Fruit fly (Drosophila melanogaster) whole organism, embryonic: ENCODE measurements around the gene CG32428.
A peak's percentile ranks its signal among the peaks of the same experiment; 100 is the strongest.

Experiments
- Abd-B ChIP-seq: fragments of 200-800 bp; sonication (Bioruptor generic); optimal IDR thresholded peaks from 2 replicates; lab custom pipeline; 2018; ENCODE audit warnings: missing biosample characterization, mild to moderate bottlenecking, missing genetic modification characterization, moderate library complexity
- Blimp-1 ChIP-seq: fragments of 200-800 bp; sonication (Bioruptor generic); optimal IDR thresholded peaks from 3 replicates; lab custom pipeline; 2018; ENCODE audit warnings: missing biosample characterization, missing genetic modification characterization, mild to moderate bottlenecking, moderate library complexity, missing genetic modification reagents
- CG10267 ChIP-seq: fragments of 200-800 bp; sonication (Bioruptor generic); optimal IDR thresholded peaks from 2 replicates; lab custom pipeline; 2018; ENCODE audit warnings: missing biosample characterization, mild to moderate bottlenecking, missing genetic modification characterization, moderate library complexity
- CG10321 ChIP-seq: fragments of 200-800 bp; sonication (Bioruptor generic); IDR thresholded peaks from 2 replicates; pipeline ENCODE4 v1.3.6; 2022; ENCODE audit warnings: missing biosample characterization, missing genetic modification characterization
- CG11723 ChIP-seq: fragments of 200-800 bp; sonication (Bioruptor generic); optimal IDR thresholded peaks from 2 replicates; lab custom pipeline; 2017; ENCODE audit warnings: missing biosample characterization, mild to moderate bottlenecking, missing genetic modification characterization
- CG13296 ChIP-seq: fragments of 200-800 bp; sonication (Bioruptor generic); optimal IDR thresholded peaks from 3 replicates; lab custom pipeline; 2018; ENCODE audit warnings: missing biosample characterization, mild to moderate bottlenecking, missing genetic modification characterization
- CG13775 ChIP-seq: fragments of 200-800 bp; sonication (Bioruptor generic); optimal IDR thresholded peaks from 3 replicates; lab custom pipeline; 2017; ENCODE audit warnings: missing biosample characterization, mild to moderate bottlenecking, missing genetic modification characterization
- CG13894 ChIP-seq: fragments of 200-800 bp; sonication (Bioruptor generic); optimal IDR thresholded peaks from 3 replicates; lab custom pipeline; 2018; ENCODE audit warnings: missing biosample characterization, mild to moderate bottlenecking, missing genetic modification characterization, moderate library complexity
- CG14710 ChIP-seq: fragments of 200-800 bp; sonication (Bioruptor generic); optimal IDR thresholded peaks from 3 replicates; lab custom pipeline; 2019; ENCODE audit warnings: missing biosample characterization, mild to moderate bottlenecking, missing genetic modification characterization, moderate library complexity
- CG1602 ChIP-seq: fragments of 200-800 bp; sonication (Bioruptor generic); optimal IDR thresholded peaks from 3 replicates; lab custom pipeline; 2016; ENCODE audit warnings: missing biosample characterization, missing genetic modification characterization
- CG17328 ChIP-seq: fragments of 200-800 bp; sonication (Bioruptor generic); IDR thresholded peaks from 2 replicates; pipeline ENCODE4 v1.3.6; 2022; ENCODE audit warnings: missing biosample characterization, missing genetic modification characterization
- CG18764 ChIP-seq: fragments of 200-800 bp; sonication (Bioruptor generic); optimal IDR thresholded peaks from 3 replicates; lab custom pipeline; 2016; ENCODE audit warnings: missing biosample characterization, missing genetic modification characterization
- CG30403 ChIP-seq: fragments of 200-800 bp; sonication (Bioruptor generic); optimal IDR thresholded peaks from 3 replicates; lab custom pipeline; 2016; ENCODE audit warnings: missing biosample characterization, missing genetic modification characterization
- CG3163 ChIP-seq: fragments of 200-800 bp; sonication (Bioruptor generic); optimal IDR thresholded peaks from 3 replicates; lab custom pipeline; 2016; ENCODE audit warnings: missing biosample characterization, missing genetic modification characterization
- CG42726 ChIP-seq: fragments of 200-800 bp; sonication (Bioruptor generic); IDR thresholded peaks from 2 replicates; pipeline ENCODE4 v1.3.6; 2022; ENCODE audit warnings: missing biosample characterization, missing genetic modification characterization; ENCODE audit not compliant: partially characterized antibody
- CG4707 ChIP-seq: fragments of 200-800 bp; sonication (Bioruptor generic); optimal IDR thresholded peaks from 2 replicates; lab custom pipeline; 2018; ENCODE audit warnings: missing biosample characterization, mild to moderate bottlenecking, missing genetic modification characterization, moderate library complexity
- CG7987 ChIP-seq: fragments of 200-800 bp; sonication (Bioruptor generic); optimal IDR thresholded peaks from 2 replicates; lab custom pipeline; 2018; ENCODE audit warnings: missing biosample characterization, mild to moderate bottlenecking, missing genetic modification characterization, moderate library complexity
- Chrac-16 ChIP-seq: fragments of 200-800 bp; sonication (Bioruptor generic); optimal IDR thresholded peaks from 3 replicates; lab custom pipeline; 2016; ENCODE audit warnings: missing biosample characterization, missing genetic modification characterization
- CoRest ChIP-seq: fragments of 200-800 bp; sonication (Bioruptor generic); optimal IDR thresholded peaks from 3 replicates; lab custom pipeline; 2018; ENCODE audit warnings: missing biosample characterization, mild to moderate bottlenecking, missing genetic modification characterization, moderate library complexity
- Dll ChIP-seq: fragments of 200-800 bp; sonication (Bioruptor generic); IDR thresholded peaks from 4 replicates; pipeline ENCODE4 v1.3.6; 2022; ENCODE audit warnings: missing biosample characterization, missing genetic modification characterization; ENCODE audit not compliant: partially characterized antibody
- Doc2 ChIP-seq: fragments of 200-800 bp; sonication (Bioruptor generic); IDR thresholded peaks from 2 replicates; pipeline ENCODE4 v1.3.6; 2022; ENCODE audit warnings: missing biosample characterization, missing genetic modification characterization
- Drgx ChIP-seq: fragments of 200-800 bp; sonication (Bioruptor generic); IDR thresholded peaks from 2 replicates; pipeline ENCODE4 v1.3.6; 2022; ENCODE audit warnings: missing biosample characterization, missing genetic modification characterization
- E2f1 ChIP-seq: fragments of 200-800 bp; sonication (Bioruptor generic); IDR thresholded peaks from 2 replicates; pipeline ENCODE4 v1.3.6; 2022; ENCODE audit warnings: missing biosample characterization, missing genetic modification characterization
- Hmr ChIP-seq: fragments of 200-800 bp; sonication (Bioruptor generic); optimal IDR thresholded peaks from 3 replicates; lab custom pipeline; 2017; ENCODE audit warnings: mild to moderate bottlenecking, missing biosample characterization, missing genetic modification reagents, missing genetic modification characterization
- Jarid2 ChIP-seq: fragments of 200-800 bp; sonication (Bioruptor generic); optimal IDR thresholded peaks from 3 replicates; lab custom pipeline; 2017; ENCODE audit warnings: mild to moderate bottlenecking, missing biosample characterization, missing genetic modification reagents, missing genetic modification characterization
- Kr ChIP-seq: fragments of 200-800 bp; sonication (Bioruptor generic); optimal IDR thresholded peaks from 2 replicates; lab custom pipeline; 2017; ENCODE audit warnings: missing biosample characterization, mild to moderate bottlenecking, missing genetic modification characterization
- Lhr ChIP-seq: fragments of 200-800 bp; sonication (Bioruptor generic); optimal IDR thresholded peaks from 3 replicates; lab custom pipeline; 2017; ENCODE audit warnings: mild to moderate bottlenecking, missing biosample characterization, missing genetic modification reagents, missing genetic modification characterization
- Nf-YB ChIP-seq: fragments of 200-800 bp; sonication (Bioruptor generic); optimal IDR thresholded peaks from 3 replicates; lab custom pipeline; 2019; ENCODE audit warnings: missing biosample characterization, mild to moderate bottlenecking, missing genetic modification characterization, moderate library complexity
- Rfx ChIP-seq: fragments of 200-800 bp; sonication (Bioruptor generic); IDR thresholded peaks from 2 replicates; pipeline ENCODE4 v1.3.6; 2022; ENCODE audit warnings: missing biosample characterization, missing genetic modification characterization
- Xbp1 ChIP-seq: fragments of 200-800 bp; sonication (Bioruptor generic); optimal IDR thresholded peaks from 3 replicates; lab custom pipeline; 2016; ENCODE audit warnings: missing biosample characterization, mild to moderate bottlenecking, missing genetic modification characterization
- YL-1 ChIP-seq: fragments of 200-800 bp; sonication (Bioruptor generic); optimal IDR thresholded peaks from 3 replicates; lab custom pipeline; 2017; ENCODE audit warnings: missing biosample characterization, mild to moderate bottlenecking, missing genetic modification characterization
- amos ChIP-seq: fragments of 200-800 bp; sonication (Bioruptor generic); IDR thresholded peaks from 2 replicates; pipeline ENCODE4 v1.3.6; 2022; ENCODE audit warnings: missing biosample characterization, missing genetic modification characterization; ENCODE audit not compliant: partially characterized antibody
- bab2 ChIP-seq: fragments of 200-800 bp; sonication (Bioruptor generic); optimal IDR thresholded peaks from 2 replicates; lab custom pipeline; 2016; ENCODE audit warnings: missing biosample characterization, missing genetic modification characterization
- bbx ChIP-seq: fragments of 200-800 bp; sonication (Bioruptor generic); IDR thresholded peaks from 2 replicates; pipeline ENCODE4 v1.3.6; 2022; ENCODE audit warnings: missing biosample characterization, missing genetic modification characterization; ENCODE audit not compliant: partially characterized antibody
- ci ChIP-seq: fragments of 200-800 bp; sonication (Bioruptor generic); IDR thresholded peaks from 3 replicates; pipeline ENCODE4 v1.3.6; 2022; ENCODE audit warnings: missing biosample characterization, missing genetic modification characterization
- crc ChIP-seq: fragments of 200-800 bp; sonication (Bioruptor generic); optimal IDR thresholded peaks from 2 replicates; lab custom pipeline; 2016; ENCODE audit warnings: missing biosample characterization, missing genetic modification characterization
- croc ChIP-seq: fragments of 200-800 bp; sonication (Bioruptor generic); conservative IDR thresholded peaks from 3 replicates; pipeline ENCODE4 v1.3.6; 2022; ENCODE audit warnings: missing biosample characterization, missing genetic modification characterization
- disco-r ChIP-seq: fragments of 200-800 bp; sonication (Bioruptor generic); optimal IDR thresholded peaks from 2 replicates; lab custom pipeline; 2016; ENCODE audit warnings: missing biosample characterization, missing genetic modification characterization
- dpn ChIP-seq, 2 experiments: fragments of 200-800 bp; sonication (Bioruptor generic); optimal IDR thresholded peaks; 3 replicates each; lab custom pipeline; 2016; ENCODE audit warnings: missing biosample characterization in 2 of 2, missing genetic modification characterization in 2 of 2
- insv ChIP-seq, 2 experiments: fragments of 200-800 bp; sonication (Bioruptor generic); optimal IDR thresholded peaks; 3 replicates each; lab custom pipeline; 2016 to 2018; ENCODE audit warnings: missing biosample characterization in 2 of 2, missing genetic modification characterization in 2 of 2
- lab ChIP-seq: fragments of 200-800 bp; sonication (Bioruptor generic); optimal IDR thresholded peaks from 3 replicates; lab custom pipeline; 2017; ENCODE audit warnings: missing biosample characterization, missing genetic modification characterization, mild to moderate bottlenecking, moderate library complexity, missing genetic modification reagents
- nerfin-2 ChIP-seq: fragments of 200-800 bp; sonication (Bioruptor generic); IDR thresholded peaks from 2 replicates; pipeline ENCODE4 v1.3.6; 2022; ENCODE audit warnings: missing biosample characterization, missing genetic modification characterization; ENCODE audit not compliant: partially characterized antibody
- peb ChIP-seq: fragments of 200-800 bp; sonication (Bioruptor generic); IDR thresholded peaks from 2 replicates; pipeline ENCODE4 v1.3.6; 2022; ENCODE audit warnings: missing biosample characterization, missing genetic modification characterization
- pnt ChIP-seq: fragments of 200-800 bp; sonication (Bioruptor generic); optimal IDR thresholded peaks from 3 replicates; lab custom pipeline; 2016; ENCODE audit warnings: missing biosample characterization, missing genetic modification characterization
- pros ChIP-seq: fragments of 200-800 bp; sonication (Bioruptor generic); optimal IDR thresholded peaks from 3 replicates; lab custom pipeline; 2019; ENCODE audit warnings: missing biosample characterization, mild to moderate bottlenecking, missing genetic modification characterization, moderate library complexity
- psq ChIP-seq: fragments of 200-800 bp; sonication (Bioruptor generic); optimal IDR thresholded peaks from 2 replicates; lab custom pipeline; 2017; ENCODE audit warnings: missing biosample characterization, missing genetic modification characterization
- unpg ChIP-seq: fragments of 200-800 bp; sonication (Bioruptor generic); optimal IDR thresholded peaks from 3 replicates; lab custom pipeline; 2018; ENCODE audit warnings: missing biosample characterization, mild to moderate bottlenecking, missing genetic modification characterization, moderate library complexity
- wdn ChIP-seq: fragments of 200-800 bp; sonication (Bioruptor generic); IDR thresholded peaks from 2 replicates; pipeline ENCODE4 v1.3.6; 2022; ENCODE audit warnings: missing biosample characterization, missing genetic modification characterization

The CG32428 gene

dm6 chr3L:20516519-20517178 is 43.1 kb upstream of the CG32428 start (continued):
- TF ChIP-seq CG10267 = peak; percentile 56
- no peak for TF ChIP-seq peb (GFP tag; lab: Robert Waterston, UW)
- no peak for TF ChIP-seq crc
- TF ChIP-seq Lhr (GFP tag; lab: Kevin White, UChicago) = no peak
- no peak for TF ChIP-seq Drgx (GFP tag; lab: Robert Waterston, UW)
- TF ChIP-seq Doc2 (GFP tag; lab: Robert Waterston, UW) = no peak
- TF ChIP-seq disco-r (GFP tag; lab: Kevin White, UChicago) = no peak
- peak; percentile 40 for TF ChIP-seq CG1602 (GFP tag; lab: Kevin White, UChicago)
- TF ChIP-seq ci (GFP tag; lab: Robert Waterston, UW) = peak; percentile 73; the same call in 2 of the 3 replicates
- no peak for TF ChIP-seq CG4707 (GFP tag; lab: Kevin White, UChicago)
- no peak for TF ChIP-seq wdn (GFP tag; lab: Robert Waterston, UW)
- TF ChIP-seq CG14710 (tag; lab: Kevin White, UChicago) = peak; percentile 41
- TF ChIP-seq bab2 = no peak
- TF ChIP-seq CoRest (tag; lab: Kevin White, UChicago) = peak; percentile 52
- TF ChIP-seq amos (GFP tag; lab: Robert Waterston, UW) = peak; percentile 31; the same call in 1 of the 2 replicates
- peak in 1 of 2 experiments; percentile 12 for TF ChIP-seq dpn (GFP tag; optimal IDR thresholded peaks at IDR 0.05; lab: Kevin White, UChicago)
- TF ChIP-seq Chrac-16 (GFP tag; lab: Kevin White, UChicago) = peak; percentile 48
- 0 out of 2 replicates have a peak, but pooled peaks have one; percentile 22 for TF ChIP-seq CG42726 (GFP tag; lab: Robert Waterston, UW)
- TF ChIP-seq CG10321 (GFP tag; lab: Robert Waterston, UW) = 0 out of 2 replicates have a peak, but pooled peaks have one; percentile 10
- peak; percentile 38 for TF ChIP-seq Xbp1 (GFP tag; lab: Kevin White, UChicago)
- peak; percentile 27; the same call in 1 of the 2 replicates for TF ChIP-seq Rfx (GFP tag; lab: Robert Waterston, UW)
- TF ChIP-seq nerfin-2 (GFP tag; lab: Robert Waterston, UW) = no peak
- no peak for TF ChIP-seq CG11723 (GFP tag; lab: Kevin White, UChicago)
- peak; percentile 48 for TF ChIP-seq Hmr
- TF ChIP-seq CG13775 = no peak
- TF ChIP-seq unpg (GFP tag; lab: Kevin White, UChicago) = peak; percentile 63
- TF ChIP-seq E2f1 (GFP tag; lab: Robert Waterston, UW) = peak; percentile 32; the same call in 1 of the 2 replicates
- no peak for TF ChIP-seq Jarid2
- peak; percentile 9 for TF ChIP-seq CG18764
- peak; percentile 91 for TF ChIP-seq Kr (GFP tag; lab: Kevin White, UChicago)
- peak; percentile 31 for TF ChIP-seq lab (GFP tag; lab: Kevin White, UChicago)
- TF ChIP-seq CG30403 (GFP tag; lab: Kevin White, UChicago) = peak; percentile 47
- no peak for TF ChIP-seq pnt (GFP tag; lab: Kevin White, UChicago)
- peak; percentile 22 for TF ChIP-seq Abd-B (GFP tag; lab: Kevin White, UChicago)
- TF ChIP-seq CG17328 = peak; percentile 8; the same call in 1 of the 2 replicates
- no peak for TF ChIP-seq insv (GFP tag; optimal IDR thresholded peaks at IDR 0.05; lab: Kevin White, UChicago)
- peak; percentile 20 for TF ChIP-seq CG13296 (GFP tag; lab: Kevin White, UChicago)
- peak; percentile 49 for TF ChIP-seq pros (GFP tag; lab: Kevin White, UChicago)
- no peak for TF ChIP-seq CG7987 (GFP tag; lab: Kevin White, UChicago)
- TF ChIP-seq Blimp-1 (GFP tag; lab: Kevin White, UChicago) = peak; percentile 52
- TF ChIP-seq psq (GFP tag; lab: Kevin White, UChicago) = no peak
- TF ChIP-seq CG3163 (GFP tag; lab: Kevin White, UChicago) = no peak
- no peak for TF ChIP-seq Dll (GFP tag; lab: Robert Waterston, UW)
- 0 out of 2 replicates have a peak, but pooled peaks have one; percentile 18 for TF ChIP-seq bbx (GFP tag; lab: Robert Waterston, UW)
- TF ChIP-seq Nf-YB (GFP tag; lab: Kevin White, UChicago) = no peak
- no peak for TF ChIP-seq CG13894 (tag; lab: Kevin White, UChicago)
- TF ChIP-seq croc (GFP tag; lab: Robert Waterston, UW) = no peak
- peak; percentile 27 for TF ChIP-seq YL-1 (GFP tag; lab: Kevin White, UChicago)
